Worm (Caenorhabditis elegans) whole organism, late embryonic: ENCODE data around the gene Y105C5B.20.
A peak's percentile ranks its signal among the peaks of the same experiment; 100 is the strongest.

ENCODE experiments used
- C38D4.7 ChIP-seq: fragments of 200-800 bp; sonication (Bioruptor generic); optimal IDR thresholded peaks from 2 replicates; lab custom pipeline; 2018; ENCODE audit warnings: mild to moderate bottlenecking, missing genetic modification characterization, moderate library complexity, missing compliant biosample characterization
- K02D7.2 ChIP-seq: sonication (generic microtip); optimal IDR thresholded peaks from 2 replicates; lab custom pipeline; 2017; ENCODE audit warnings: mild to moderate bottlenecking, missing genetic modification characterization, missing compliant biosample characterization
- K09A11.1 ChIP-seq: sonication (generic microtip); optimal IDR thresholded peaks from 2 replicates; lab custom pipeline; 2017; ENCODE audit warnings: antibody characterized with exemption, mild to moderate bottlenecking, missing genetic modification characterization, missing compliant biosample characterization; ENCODE audit not compliant: insufficient read depth
- Y22D7AL.16 ChIP-seq: sonication (generic microtip); optimal IDR thresholded peaks from 2 replicates; lab custom pipeline; 2016; ENCODE audit warnings: missing genetic modification characterization, missing compliant biosample characterization
- ama-1 ChIP-seq: fragments of 150-350 bp; optimal IDR thresholded peaks from 2 replicates; lab custom pipeline; 2014
- ceh-18 ChIP-seq: sonication (generic microtip); optimal IDR thresholded peaks from 2 replicates; lab custom pipeline; 2016; ENCODE audit warnings: missing genetic modification characterization, missing compliant biosample characterization
- ceh-22 ChIP-seq: sonication (generic microtip); optimal IDR thresholded peaks from 2 replicates; lab custom pipeline; 2017; ENCODE audit warnings: missing biosample characterization, missing genetic modification characterization
- ceh-31 ChIP-seq: sonication (generic microtip); optimal IDR thresholded peaks from 2 replicates; lab custom pipeline; 2016; ENCODE audit warnings: missing genetic modification characterization, missing compliant biosample characterization
- ceh-48 ChIP-seq: sonication (generic microtip); optimal IDR thresholded peaks from 2 replicates; lab custom pipeline; 2016; ENCODE audit warnings: missing genetic modification characterization, inconsistent platforms, missing compliant biosample characterization
- che-1 ChIP-seq: sonication (generic microtip); optimal IDR thresholded peaks from 2 replicates; lab custom pipeline; 2016; ENCODE audit warnings: mild to moderate bottlenecking, missing genetic modification characterization, missing compliant biosample characterization
- dmd-4 ChIP-seq: sonication (generic microtip); optimal IDR thresholded peaks from 2 replicates; lab custom pipeline; 2016; ENCODE audit warnings: borderline replicate concordance, missing genetic modification characterization, missing compliant biosample characterization
- elt-2 ChIP-seq: sonication (generic microtip); optimal IDR thresholded peaks from 2 replicates; lab custom pipeline; 2016; ENCODE audit warnings: missing genetic modification reagents, missing genetic modification characterization, missing compliant biosample characterization
- elt-4 ChIP-seq: sonication (generic microtip); optimal IDR thresholded peaks from 2 replicates; lab custom pipeline; 2016; ENCODE audit warnings: missing genetic modification characterization, missing compliant biosample characterization
- eyg-1 ChIP-seq: sonication (generic microtip); optimal IDR thresholded peaks from 2 replicates; lab custom pipeline; 2016; ENCODE audit warnings: missing genotype, missing genetic modification characterization, missing compliant biosample characterization
- fax-1 ChIP-seq: sonication (generic microtip); optimal IDR thresholded peaks from 2 replicates; lab custom pipeline; 2016; ENCODE audit warnings: missing genotype, missing genetic modification characterization, missing compliant biosample characterization
- fkh-10 ChIP-seq: fragments of 150-350 bp; optimal IDR thresholded peaks from 2 replicates; lab custom pipeline; 2014; ENCODE audit warnings: missing biosample characterization, missing genetic modification reagents, missing genetic modification characterization
- hlh-15 ChIP-seq: sonication (generic microtip); optimal IDR thresholded peaks from 2 replicates; lab custom pipeline; 2016; ENCODE audit warnings: missing genetic modification characterization, missing compliant biosample characterization
- hlh-30 ChIP-seq: sonication (generic microtip); optimal IDR thresholded peaks from 2 replicates; lab custom pipeline; 2017; ENCODE audit warnings: antibody characterized with exemption, missing genetic modification characterization, missing compliant biosample characterization; ENCODE audit not compliant: insufficient read depth
- lin-11 ChIP-seq: fragments of 200-800 bp; sonication (Bioruptor generic); optimal IDR thresholded peaks from 2 replicates; lab custom pipeline; 2018; ENCODE audit warnings: mild to moderate bottlenecking, missing genetic modification characterization, missing compliant biosample characterization
- mec-3 ChIP-seq: sonication (generic microtip); optimal IDR thresholded peaks from 2 replicates; lab custom pipeline; 2016; ENCODE audit warnings: borderline replicate concordance, missing genetic modification characterization, missing compliant biosample characterization
- nfya-1 ChIP-seq: sonication (generic microtip); optimal IDR thresholded peaks from 2 replicates; lab custom pipeline; 2017; ENCODE audit warnings: missing genetic modification characterization, mild to moderate bottlenecking, missing compliant biosample characterization, antibody characterized with exemption, moderate library complexity
- nhr-11 ChIP-seq: fragments of 150-350 bp; optimal IDR thresholded peaks from 2 replicates; lab custom pipeline; 2014; ENCODE audit warnings: missing biosample characterization, missing genetic modification characterization
- nhr-232 ChIP-seq: sonication (generic microtip); optimal IDR thresholded peaks from 2 replicates; lab custom pipeline; 2016; ENCODE audit warnings: missing genetic modification characterization, missing compliant biosample characterization
- odd-2 ChIP-seq: sonication (generic microtip); optimal IDR thresholded peaks from 2 replicates; lab custom pipeline; 2017; ENCODE audit warnings: antibody characterized with exemption, mild to moderate bottlenecking, missing genetic modification characterization, missing compliant biosample characterization
- pax-1 ChIP-seq: fragments of 150-350 bp; optimal IDR thresholded peaks from 2 replicates; lab custom pipeline; 2014; ENCODE audit warnings: missing biosample characterization, missing genetic modification characterization
- pha-2 ChIP-seq: sonication (generic microtip); optimal IDR thresholded peaks from 2 replicates; lab custom pipeline; 2017; ENCODE audit warnings: mild to moderate bottlenecking, missing genetic modification characterization, missing compliant biosample characterization
- pqm-1 ChIP-seq: sonication (generic microtip); optimal IDR thresholded peaks from 2 replicates; lab custom pipeline; 2016; ENCODE audit warnings: missing genetic modification characterization, missing compliant biosample characterization
- sdc-2 ChIP-seq: sonication (generic microtip); optimal IDR thresholded peaks from 2 replicates; lab custom pipeline; 2016; ENCODE audit warnings: missing genotype, missing genetic modification characterization, missing compliant biosample characterization
- tbx-2 ChIP-seq: sonication (generic microtip); optimal IDR thresholded peaks from 2 replicates; lab custom pipeline; 2016; ENCODE audit warnings: missing genetic modification characterization, missing compliant biosample characterization
- ttx-3 ChIP-seq: sonication (generic microtip); optimal IDR thresholded peaks from 2 replicates; lab custom pipeline; 2016; ENCODE audit warnings: missing genetic modification reagents, missing genetic modification characterization, missing compliant biosample characterization
- unc-3 ChIP-seq, 2 experiments: fragments of 200-800 bp in 1 of 2; sonication (Bioruptor generic) in 1 of 2; sonication (generic microtip) in 1 of 2; conservative IDR thresholded peaks in 1 of 2; optimal IDR thresholded peaks in 1 of 2; 2 replicates each; pipeline versions ENCODE4 v1.3.6 to Lab custom; 2016 to 2022; ENCODE audit warnings: missing compliant biosample characterization in 2 of 2, missing genetic modification characterization in 2 of 2, missing genetic modification reagents in 1 of 2
- unc-42 ChIP-seq: sonication (generic microtip); optimal IDR thresholded peaks from 2 replicates; lab custom pipeline; 2016; ENCODE audit warnings: missing genotype, missing genetic modification characterization, missing compliant biosample characterization
- unc-55 ChIP-seq: sonication (generic microtip); optimal IDR thresholded peaks from 2 replicates; lab custom pipeline; 2017; ENCODE audit warnings: missing biosample characterization, missing genetic modification reagents, missing genetic modification characterization
- unc-86 ChIP-seq: sonication (generic microtip); optimal IDR thresholded peaks from 2 replicates; lab custom pipeline; 2016; ENCODE audit warnings: missing genetic modification characterization, missing compliant biosample characterization
- zip-5 ChIP-seq: sonication (generic microtip); optimal IDR thresholded peaks from 2 replicates; lab custom pipeline; 2016; ENCODE audit warnings: missing genetic modification characterization, missing compliant biosample characterization
- ztf-16 ChIP-seq: sonication (generic microtip); optimal IDR thresholded peaks from 2 replicates; lab custom pipeline; 2017; ENCODE audit warnings: missing genetic modification characterization, missing compliant biosample characterization

The Y105C5B.20 gene

ce11 chrIV:16034346-16034745 lies 39.9 kb upstream of the Y105C5B.20 start:
- no peak for TF ChIP-seq sdc-2 (tag; lab: Kevin White, UChicago)
- peak; percentile 75 for TF ChIP-seq nfya-1 (tag; lab: Kevin White, UChicago)

- TF ChIP-seq odd-2 (tag; lab: Kevin White, UChicago) = no peak
- no peak for TF ChIP-seq dmd-4 (tag; lab: Kevin White, UChicago)
- no peak for TF ChIP-seq pha-2 (tag; lab: Kevin White, UChicago)
- TF ChIP-seq nhr-232 (tag; lab: Kevin White, UChicago) = no peak
- no peak for TF ChIP-seq elt-4 (tag; lab: Kevin White, UChicago)
- no peak for TF ChIP-seq ztf-16 (tag; lab: Kevin White, UChicago)
- no peak for TF ChIP-seq C38D4.7 (GFP tag; lab: Kevin White, UChicago)
- no peak for TF ChIP-seq eyg-1 (tag; lab: Kevin White, UChicago)
- TF ChIP-seq che-1 (tag; lab: Kevin White, UChicago) = no peak
- TF ChIP-seq unc-86 (tag; lab: Kevin White, UChicago) = no peak
- TF ChIP-seq elt-2 (tag; lab: Kevin White, UChicago) = no peak
- TF ChIP-seq K09A11.1 (tag; lab: Kevin White, UChicago) = no peak
Measured at ce11 chrIV:16028475-16028874, 34.1 kb upstream of the Y105C5B.20 start.

DNA sequence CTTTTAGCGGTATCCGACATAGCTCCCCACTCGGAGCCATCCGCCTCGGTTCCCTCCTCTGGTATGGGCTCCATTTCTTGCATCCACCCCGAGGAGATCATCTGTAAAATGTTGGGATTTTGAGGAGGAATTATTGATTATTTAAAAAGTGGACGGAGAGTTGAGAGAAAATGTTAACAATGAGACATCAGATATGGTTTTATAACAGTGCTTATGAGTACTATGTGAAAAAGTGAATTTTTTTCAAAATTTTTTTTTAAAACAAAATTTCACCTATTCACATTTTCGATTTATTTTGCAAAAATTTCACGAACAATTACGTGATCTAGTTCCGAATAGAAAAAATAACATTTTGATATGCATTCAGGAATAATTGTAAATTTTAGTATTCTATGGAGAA lies 32.3 kb upstream of the Y105C5B.20 start, which contains the start of gene jac-1:
TSS of gene jac-1 (minus strand) at position 101 of the 400 bp plus-strand sequence.
- TF ChIP-seq ceh-22 (tag; lab: Kevin White, UChicago) = no peak

DNA sequence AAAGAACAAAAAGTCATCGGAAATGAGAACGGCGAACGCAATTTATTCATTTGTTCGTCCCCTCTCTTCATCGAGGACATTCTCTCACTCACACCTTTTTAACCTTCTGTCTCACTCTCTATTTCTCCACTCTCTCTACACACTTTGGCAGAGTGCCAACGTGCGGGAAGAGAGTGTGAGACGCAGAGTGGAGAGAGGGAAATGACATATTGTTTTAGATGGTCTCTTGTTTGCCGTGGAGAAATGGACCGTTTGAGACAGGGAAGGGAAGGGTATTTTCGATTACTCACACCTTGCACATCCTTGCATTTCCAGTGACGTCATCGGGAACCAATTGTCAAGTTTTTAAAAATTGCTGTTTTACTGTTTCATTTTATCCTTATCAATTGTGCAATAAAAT lies 29.8 kb upstream of the Y105C5B.20 start:
- TF ChIP-seq ceh-31 (tag; lab: Kevin White, UChicago) = peak; percentile 20
- no peak for TF ChIP-seq pha-2 (tag; lab: Kevin White, UChicago)
- no peak for TF ChIP-seq unc-42 (tag; lab: Kevin White, UChicago)
- TF ChIP-seq ama-1 (lab: Kevin White, UChicago) = no peak
- no peak for TF ChIP-seq lin-11 (tag; lab: Kevin White, UChicago)
- peak; percentile 8 for TF ChIP-seq hlh-30
- peak; percentile 9 for TF ChIP-seq elt-2 (tag; lab: Kevin White, UChicago)
- TF ChIP-seq tbx-2 (tag; lab: Kevin White, UChicago) = peak; percentile 57
- no peak for TF ChIP-seq fkh-10
- peak; percentile 50 for TF ChIP-seq nfya-1 (tag; lab: Kevin White, UChicago)
- TF ChIP-seq unc-55 (GFP tag; lab: Kevin White, UChicago) = peak; percentile 51
- no peak for TF ChIP-seq ttx-3

DNA sequence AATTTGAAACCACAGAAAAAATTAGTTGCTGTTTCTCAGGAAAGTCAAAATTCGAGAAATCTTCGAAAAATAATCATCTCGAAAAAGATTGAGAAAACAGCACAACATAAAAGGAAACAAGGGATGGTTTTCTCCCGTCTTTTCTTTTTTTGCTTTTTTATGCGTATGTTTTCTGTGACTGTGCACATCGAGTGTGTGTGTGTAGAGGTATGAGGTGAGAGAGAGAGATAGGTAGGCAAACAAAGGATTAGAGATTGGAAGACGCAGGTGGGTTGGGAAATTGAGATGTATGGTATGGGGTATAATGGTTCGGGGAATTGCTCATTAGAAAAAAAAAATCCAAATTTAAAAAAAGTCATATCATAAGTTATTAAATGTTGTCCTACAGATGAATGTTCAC lies 28.0 kb upstream of the Y105C5B.20 start:
- TF ChIP-seq elt-2 (tag; lab: Kevin White, UChicago) = peak; percentile 12
- no peak for TF ChIP-seq ceh-48 (tag; lab: Kevin White, UChicago)
- TF ChIP-seq nhr-11 (tag; lab: Kevin White, UChicago) = no peak
- peak; percentile 12 for TF ChIP-seq pax-1 (tag; lab: Kevin White, UChicago)

- no peak for TF ChIP-seq fkh-10
Measured at ce11 chrIV:16015729-16016128, 21.3 kb upstream of the Y105C5B.20 start.

DNA sequence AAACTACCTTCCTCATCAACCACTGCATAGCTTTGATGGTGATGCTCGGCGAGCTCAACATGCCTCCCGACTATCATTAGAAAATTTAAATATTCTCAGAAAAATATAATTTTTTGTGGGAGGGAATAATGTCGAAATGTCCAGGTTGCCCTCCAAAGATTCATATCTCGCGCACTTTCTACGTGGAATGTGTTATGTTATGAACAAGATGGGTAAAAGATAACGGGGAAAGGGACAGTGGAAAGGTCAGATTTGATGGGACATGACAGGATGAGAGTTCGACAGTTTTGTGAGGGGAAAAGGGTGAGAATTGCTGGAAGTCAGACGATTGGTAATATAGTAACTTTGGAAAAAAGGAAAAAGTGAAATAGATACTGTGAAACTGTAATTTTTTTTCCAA lies 11.9 kb upstream of the Y105C5B.20 start:
- TF ChIP-seq fax-1 (tag; lab: Kevin White, UChicago) (no peak), eyg-1 (tag; lab: Kevin White, UChicago) (no peak), hlh-15 (tag; lab: Kevin White, UChicago) (no peak), unc-3 (GFP tag; conservative IDR thresholded peaks at IDR 0.05; lab: Robert Waterston, UW) (no peak), unc-3 (tag; optimal IDR thresholded peaks at IDR 0.05; lab: Kevin White, UChicago) (no peak), unc-55 (GFP tag; lab: Kevin White, UChicago) (no peak), mec-3 (tag; lab: Kevin White, UChicago) (no peak), fkh-10 (no peak), Y22D7AL.16 (tag; lab: Kevin White, UChicago) (no peak), zip-5 (tag; lab: Kevin White, UChicago) (no peak), ttx-3 (no peak), odd-2 (tag; lab: Kevin White, UChicago) (no peak), K02D7.2 (tag; lab: Kevin White, UChicago) (no peak), ceh-18 (tag; lab: Kevin White, UChicago) (no peak), pqm-1 (no peak), ama-1 (lab: Kevin White, UChicago) (no peak)
- TF ChIP-seq, all 69 proteins: peak for 0
